Fruit fly (Drosophila melanogaster) whole organism, adult: Measurements from ENCODE around the gene Taf8.

Experiments used
- CG1620 ChIP-seq: fragments of 200-800 bp; sonication (Bioruptor generic); optimal IDR thresholded peaks from 2 replicates; lab custom pipeline; 2016; ENCODE audit warnings: missing biosample characterization, missing genetic modification characterization
- CG33017 ChIP-seq: fragments of 200-800 bp; sonication (Bioruptor generic); optimal IDR thresholded peaks from 2 replicates; lab custom pipeline; 2018; ENCODE audit warnings: missing biosample characterization, mild to moderate bottlenecking, missing genetic modification characterization, moderate library complexity
- Hr96 ChIP-seq: fragments of 200-800 bp; sonication (Bioruptor generic); optimal IDR thresholded peaks from 2 replicates; lab custom pipeline; 2016; ENCODE audit warnings: missing biosample characterization, missing genetic modification characterization
- Mnt ChIP-seq: fragments of 200-800 bp; sonication (Bioruptor generic); optimal IDR thresholded peaks from 2 replicates; lab custom pipeline; 2016; ENCODE audit warnings: missing biosample characterization, mild to moderate bottlenecking, missing genetic modification characterization
- bab1 ChIP-seq: fragments of 200-800 bp; sonication (Bioruptor generic); optimal IDR thresholded peaks from 3 replicates; lab custom pipeline; 2019; ENCODE audit warnings: missing biosample characterization, mild to moderate bottlenecking, missing genetic modification characterization, moderate library complexity
- cnc ChIP-seq, 2 experiments: fragments of >200 bp; optimal IDR thresholded peaks; 2 replicates each; lab custom pipeline; 2017
- kay ChIP-seq: fragments of 200-800 bp; sonication (Bioruptor generic); peaks from one replicate; lab custom pipeline; 2016; ENCODE audit warnings: missing biosample characterization, missing genetic modification characterization, borderline replicate concordance
- toe ChIP-seq: fragments of 200-800 bp; sonication (Bioruptor generic); optimal IDR thresholded peaks from 2 replicates; lab custom pipeline; 2016; ENCODE audit warnings: missing biosample characterization, missing genetic modification characterization

- TF ChIP-seq cnc (optimal IDR thresholded peaks at IDR 0.05; lab: Kevin White, UChicago) (no peak), CG1620 (GFP tag; lab: Kevin White, UChicago) (no peak), Mnt (GFP tag; lab: Kevin White, UChicago) (no peak), Hr96 (no peak), toe (no peak), bab1 (no peak), kay (GFP tag; lab: Kevin White, UChicago) (no peak), CG33017 (no peak)
Observed at dm6 chrX:18094130-18094529, 7.6 kb upstream of the Taf8 start.
